Fruit fly (Drosophila melanogaster): ENCODE data around the gene CG5500.
A peak's percentile ranks its signal among the peaks of the same experiment; 100 is the strongest.

Gene CG5500

DNA sequence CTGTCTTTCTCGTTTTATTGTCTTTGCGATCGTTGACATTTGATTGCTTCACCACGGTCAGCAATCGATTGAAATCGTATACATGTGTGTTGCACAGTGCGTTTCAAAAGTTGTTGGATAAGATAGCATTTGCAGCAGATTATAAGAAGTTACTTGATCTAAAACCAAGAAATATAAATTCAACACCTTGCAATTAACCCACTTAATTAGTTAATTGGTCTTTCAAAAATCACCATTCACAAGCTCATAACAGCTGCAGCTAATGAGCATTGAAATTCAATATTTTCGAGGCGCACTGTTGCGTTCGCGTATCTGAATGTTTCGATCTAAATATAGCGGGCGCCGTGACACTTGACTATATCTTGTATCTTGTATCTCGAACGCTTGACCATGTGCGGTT lies 16.3 kb downstream of the CG5500 start (continued):
- no peak for TF ChIP-seq Dif (GFP tag; optimal IDR thresholded peaks at IDR 0.05; ENCODE audit: partially characterized antibody)
- TF ChIP-seq rgr (GFP tag; optimal IDR thresholded peaks at IDR 0.05): peak; percentile 26
- peak; percentile 27 for TF ChIP-seq woc (GFP tag; optimal IDR thresholded peaks at IDR 0.05)
- no peak for TF ChIP-seq Hr78 (GFP tag; optimal IDR thresholded peaks at IDR 0.05)
- no peak for TF ChIP-seq N (GFP tag; optimal IDR thresholded peaks at IDR 0.05)
- no peak for TF ChIP-seq sv (GFP tag; optimal IDR thresholded peaks at IDR 0.05)

DNA sequence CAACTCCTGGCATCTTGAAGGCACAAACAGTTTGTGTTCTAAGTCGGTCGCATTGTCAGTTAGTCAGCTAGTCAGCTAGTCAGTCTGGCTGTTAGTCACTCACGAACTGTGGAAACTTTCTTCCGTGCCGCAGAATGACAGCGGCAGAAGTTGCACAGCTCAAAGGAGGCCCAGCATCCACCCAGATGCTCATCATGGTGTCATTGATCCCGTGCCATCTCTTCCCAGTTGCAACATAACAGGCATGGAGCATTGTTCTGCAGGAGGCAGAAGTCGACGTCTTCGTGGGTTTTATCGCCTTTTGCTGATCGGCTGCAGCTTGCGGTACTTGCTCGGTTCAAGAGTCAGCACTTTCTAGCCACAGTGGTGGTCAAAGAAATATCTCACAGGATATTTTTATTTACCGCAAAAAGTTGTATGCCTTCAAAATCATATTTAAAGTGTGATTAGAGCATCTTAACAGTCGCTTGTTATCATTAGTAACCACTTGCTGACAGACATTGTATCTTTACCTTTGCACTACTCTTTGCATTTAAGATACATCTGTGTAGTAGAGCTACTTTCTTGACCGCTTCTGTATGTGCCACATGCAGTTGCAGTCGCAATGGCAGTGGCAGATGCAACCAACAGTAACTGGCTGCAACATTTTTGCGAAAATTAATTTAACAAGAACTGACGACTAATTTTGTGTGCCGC lies 17.3 kb downstream of the CG5500 start:
- TF ChIP-seq foxo (GFP tag; optimal IDR thresholded peaks at IDR 0.05): peak in 1 of 2 experiments; percentile 47
- no peak for TF ChIP-seq dmrt93B (GFP tag; optimal IDR thresholded peaks at IDR 0.05)
- TF ChIP-seq psq (GFP tag; optimal IDR thresholded peaks at IDR 0.05): peak; percentile 34
- peak; percentile 13 for TF ChIP-seq HLH106 (tag; optimal IDR thresholded peaks at IDR 0.05)
- TF ChIP-seq brk (GFP tag; optimal IDR thresholded peaks at IDR 0.05): no peak
- no peak for TF ChIP-seq h (GFP tag; optimal IDR thresholded peaks at IDR 0.05)
- TF ChIP-seq sage (GFP tag; optimal IDR thresholded peaks at IDR 0.05): no peak
- TF ChIP-seq Dif (GFP tag; optimal IDR thresholded peaks at IDR 0.05; ENCODE audit: partially characterized antibody): no peak
- no peak for TF ChIP-seq pan (optimal IDR thresholded peaks at IDR 0.05)
- TF ChIP-seq OdsH (GFP tag; optimal IDR thresholded peaks at IDR 0.05): peak; percentile 36
- no peak for TF ChIP-seq Vsx2 (GFP tag; optimal IDR thresholded peaks at IDR 0.05; ENCODE audit: partially characterized antibody)
- peak; percentile 29 for TF ChIP-seq rgr (GFP tag; optimal IDR thresholded peaks at IDR 0.05)
- peak; percentile 10 for TF ChIP-seq Sp1 (GFP tag; optimal IDR thresholded peaks at IDR 0.05)
- TF ChIP-seq woc (GFP tag; optimal IDR thresholded peaks at IDR 0.05): peak; percentile 22
- peak; percentile 29 for TF ChIP-seq br (GFP tag; optimal IDR thresholded peaks at IDR 0.05)
- peak; percentile 41 for TF ChIP-seq fru (GFP tag; optimal IDR thresholded peaks at IDR 0.05)
- peak; percentile 43 for TF ChIP-seq ey (GFP tag; optimal IDR thresholded peaks at IDR 0.05)

DNA sequence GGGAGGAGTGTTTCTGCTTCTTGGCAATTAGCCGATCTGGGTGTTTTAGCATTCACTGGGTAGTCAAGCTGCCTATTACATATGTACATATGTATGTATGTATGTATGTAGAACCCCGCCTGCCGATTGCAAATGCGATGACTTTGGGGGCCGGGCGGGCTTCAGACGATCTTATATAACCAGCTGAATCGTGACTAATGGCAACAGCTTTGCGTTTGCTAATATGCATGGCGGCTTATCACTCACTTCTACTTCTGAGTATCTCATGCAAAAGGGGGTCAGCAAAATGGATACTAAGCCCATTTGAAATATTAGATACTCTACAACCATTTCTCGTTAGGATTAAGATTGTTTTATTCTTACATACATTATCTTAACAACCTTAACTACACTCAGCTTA lies 19.8 kb downstream of the CG5500 start:
- no peak for TF ChIP-seq sv (GFP tag; optimal IDR thresholded peaks at IDR 0.05)
- no peak for TF ChIP-seq psq (GFP tag; optimal IDR thresholded peaks at IDR 0.05)
- TF ChIP-seq OdsH (GFP tag; optimal IDR thresholded peaks at IDR 0.05): no peak
- no peak for TF ChIP-seq Hr83 (GFP tag; optimal IDR thresholded peaks at IDR 0.05; ENCODE audit: poor library complexity, severe bottlenecking)
- TF ChIP-seq pan (optimal IDR thresholded peaks at IDR 0.05): no peak
- TF ChIP-seq Hr78 (GFP tag; optimal IDR thresholded peaks at IDR 0.05): no peak
- no peak for TF ChIP-seq CG32264 (GFP tag; optimal IDR thresholded peaks at IDR 0.05)
- no peak for TF ChIP-seq foxo (GFP tag; optimal IDR thresholded peaks at IDR 0.05)

DNA sequence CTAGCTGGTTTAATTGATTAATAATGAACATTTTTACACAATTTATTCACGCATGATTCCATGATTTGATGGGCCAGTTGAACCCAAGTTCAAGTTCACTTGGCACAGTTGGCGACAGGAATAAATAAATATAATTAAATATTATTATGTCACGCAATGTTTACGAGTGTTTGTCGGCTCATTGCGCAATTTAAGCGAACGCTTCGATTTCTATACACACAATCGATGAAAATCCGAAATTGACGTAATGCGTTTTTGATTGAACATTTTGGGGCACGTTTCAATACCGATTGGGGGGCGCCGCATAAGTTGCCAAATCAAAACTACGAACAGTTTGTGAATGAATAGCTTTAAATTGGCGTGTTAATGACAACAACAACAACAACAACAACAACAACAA lies 20.9 kb downstream of the CG5500 start:
- TF ChIP-seq Hnf4 (GFP tag; optimal IDR thresholded peaks at IDR 0.05) (no peak), usp (GFP tag; optimal IDR thresholded peaks at IDR 0.05) (no peak), sv (GFP tag; optimal IDR thresholded peaks at IDR 0.05) (no peak), Rel (GFP tag; optimal IDR thresholded peaks at IDR 0.05) (no peak), Rel (tag; optimal IDR thresholded peaks at IDR 0.05) (no peak), CG9705 (GFP tag; optimal IDR thresholded peaks at IDR 0.05) (no peak), GATAd (GFP tag; optimal IDR thresholded peaks at IDR 0.05) (no peak), N (GFP tag; optimal IDR thresholded peaks at IDR 0.05) (no peak), fru (GFP tag; optimal IDR thresholded peaks at IDR 0.05) (no peak), br (GFP tag; optimal IDR thresholded peaks at IDR 0.05) (no peak), Sp1 (GFP tag; optimal IDR thresholded peaks at IDR 0.05) (no peak)

DNA sequence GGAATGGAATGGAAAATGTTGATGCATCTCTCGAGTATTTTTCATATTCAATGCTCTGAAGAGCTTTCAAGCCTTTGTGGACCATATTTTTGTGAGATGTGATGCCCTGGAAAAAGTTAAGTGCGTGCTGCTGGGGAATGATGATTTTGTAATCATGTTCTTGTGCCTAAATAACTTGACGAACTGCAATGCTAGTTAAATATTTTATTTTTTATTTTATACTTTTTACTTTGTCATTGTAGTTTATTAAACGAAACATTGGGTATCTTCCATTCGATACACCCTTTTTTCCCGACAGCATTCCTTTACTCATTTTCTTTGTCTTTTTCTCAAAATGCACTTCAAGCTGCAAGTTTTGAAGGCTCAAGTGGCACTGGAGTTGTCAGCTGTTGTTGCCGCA lies 23.6 kb downstream of the CG5500 start:
- peak in 1 of 2 experiments; percentile 33 for TF ChIP-seq foxo (GFP tag; optimal IDR thresholded peaks at IDR 0.05)
- TF ChIP-seq tai (GFP tag; optimal IDR thresholded peaks at IDR 0.05): no peak
- TF ChIP-seq rgr (GFP tag; optimal IDR thresholded peaks at IDR 0.05): peak; percentile 30
- TF ChIP-seq woc (GFP tag; optimal IDR thresholded peaks at IDR 0.05): peak; percentile 4
- TF ChIP-seq Vsx2 (GFP tag; optimal IDR thresholded peaks at IDR 0.05; ENCODE audit: partially characterized antibody): no peak

DNA sequence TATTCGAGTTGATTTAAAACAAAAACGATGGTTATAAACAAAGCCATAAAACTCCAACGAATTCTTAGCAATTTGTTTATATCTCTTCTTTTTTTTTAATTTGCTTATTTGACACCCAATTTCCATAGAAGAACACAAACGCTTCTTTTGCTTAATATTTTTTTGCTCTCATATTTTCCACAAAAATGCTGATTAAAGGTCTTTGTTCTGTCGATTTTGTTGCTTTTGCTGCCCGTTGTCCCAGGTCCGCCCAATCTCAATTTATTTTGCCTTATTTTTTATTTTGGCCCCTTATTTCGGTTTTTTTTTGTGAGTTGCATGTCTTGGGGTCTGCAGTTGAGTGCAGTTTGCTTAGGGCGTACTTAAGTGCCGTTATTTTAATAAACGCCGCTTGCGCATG lies 29.6 kb downstream of the CG5500 start:
- TF ChIP-seq Sp1 (GFP tag; optimal IDR thresholded peaks at IDR 0.05): no peak
- TF ChIP-seq h (GFP tag; optimal IDR thresholded peaks at IDR 0.05): no peak
- TF ChIP-seq psq (GFP tag; optimal IDR thresholded peaks at IDR 0.05): no peak
- no peak for TF ChIP-seq tai (GFP tag; optimal IDR thresholded peaks at IDR 0.05)
- no peak for TF ChIP-seq Dif (GFP tag; optimal IDR thresholded peaks at IDR 0.05; ENCODE audit: partially characterized antibody)
- TF ChIP-seq Myc (optimal IDR thresholded peaks at IDR 0.05): no peak
- TF ChIP-seq dl (GFP tag; optimal IDR thresholded peaks at IDR 0.05; ENCODE audit: insufficient read depth in 1 of 2, partially characterized antibody in 2 of 2): no peak
- TF ChIP-seq usp (GFP tag; optimal IDR thresholded peaks at IDR 0.05): no peak
- no peak for TF ChIP-seq dmrt93B (GFP tag; optimal IDR thresholded peaks at IDR 0.05)
- TF ChIP-seq br (GFP tag; optimal IDR thresholded peaks at IDR 0.05): no peak
- TF ChIP-seq GATAd (GFP tag; optimal IDR thresholded peaks at IDR 0.05): no peak
- no peak for TF ChIP-seq sage (GFP tag; optimal IDR thresholded peaks at IDR 0.05)
- TF ChIP-seq CG32264 (GFP tag; optimal IDR thresholded peaks at IDR 0.05): no peak
- no peak for TF ChIP-seq Jra (GFP tag; optimal IDR thresholded peaks at IDR 0.05)

Data from whole organism, wandering third instar larva.